Worm (Caenorhabditis elegans) whole organism, L1 larva: ENCODE measurements around the gene glb-20.
A peak's percentile ranks its signal among the peaks of the same experiment; 100 is the strongest.

ENCODE experiments used
- C16A3.4 ChIP-seq: fragments of 150-350 bp; optimal IDR thresholded peaks from 2 replicates; lab custom pipeline; 2014; ENCODE audit warnings: missing biosample characterization, missing genetic modification characterization
- F16B12.6 ChIP-seq: fragments of 150-350 bp; optimal IDR thresholded peaks from 2 replicates; lab custom pipeline; 2014; ENCODE audit warnings: missing biosample characterization, missing genetic modification characterization
- alr-1 ChIP-seq: fragments of 200-800 bp; sonication (Bioruptor generic); optimal IDR thresholded peaks from 2 replicates; lab custom pipeline; 2018; ENCODE audit warnings: borderline replicate concordance, mild to moderate bottlenecking, missing genetic modification characterization, missing compliant biosample characterization
- ama-1 ChIP-seq: fragments of 150-350 bp; optimal IDR thresholded peaks from 2 replicates; lab custom pipeline; 2014
- ceh-8 ChIP-seq: fragments of 200-800 bp; sonication (Bioruptor generic); optimal IDR thresholded peaks from 2 replicates; lab custom pipeline; 2018; ENCODE audit warnings: mild to moderate bottlenecking, missing genetic modification characterization, moderate library complexity, missing compliant biosample characterization
- ceh-88 ChIP-seq: fragments of 200-800 bp; sonication (Bioruptor generic); IDR thresholded peaks from 2 replicates; pipeline ENCODE4 v1.3.6; 2022; ENCODE audit warnings: missing genetic modification characterization, missing compliant biosample characterization
- ceh-90 ChIP-seq: sonication (generic microtip); optimal IDR thresholded peaks from 2 replicates; lab custom pipeline; 2016; ENCODE audit warnings: missing genetic modification characterization, missing compliant biosample characterization
- dpl-1 ChIP-seq, 3 experiments: fragments of 150-350 bp in 2 of 3; sonication (generic microtip) in 1 of 3; optimal IDR thresholded peaks; 2 replicates each; lab custom pipeline; 2014 to 2017; ENCODE audit warnings: missing biosample characterization in 3 of 3, missing genetic modification characterization in 3 of 3, missing genetic modification reagents in 3 of 3
- dsc-1 ChIP-seq: sonication (generic microtip); optimal IDR thresholded peaks from 2 replicates; lab custom pipeline; 2016; ENCODE audit warnings: mild to moderate bottlenecking, missing genetic modification characterization, missing compliant biosample characterization
- efl-1 ChIP-seq, 4 experiments: fragments of 150-350 bp; optimal IDR thresholded peaks in 3 of 4; peaks in 1 of 4; 1 replicate in 1 of 4; 2 replicates in 3 of 4; lab custom pipeline; 2014; ENCODE audit warnings: missing biosample characterization in 2 of 4, missing genetic modification characterization in 2 of 4, missing genetic modification reagents in 2 of 4
- efl-3 ChIP-seq: fragments of 200-800 bp; sonication (Bioruptor generic); optimal IDR thresholded peaks from 2 replicates; lab custom pipeline; 2018; ENCODE audit warnings: mild to moderate bottlenecking, missing genetic modification characterization, missing compliant biosample characterization
- elt-2 ChIP-seq: sonication (generic microtip); optimal IDR thresholded peaks from 2 replicates; lab custom pipeline; 2016; ENCODE audit warnings: missing genetic modification characterization, mild to moderate bottlenecking, inconsistent platforms, missing compliant biosample characterization, missing genetic modification reagents
- elt-3 ChIP-seq, 6 experiments: fragments of 150-350 bp in 1 of 6; sonication (generic microtip); optimal IDR thresholded peaks; 2 replicates each; lab custom pipeline; 2017 to 2018; ENCODE audit warnings: missing biosample characterization in 6 of 6, missing genetic modification characterization in 6 of 6, inconsistent platforms in 1 of 6
- ets-5 ChIP-seq: fragments of 200-800 bp; sonication (Bioruptor generic); IDR thresholded peaks from 2 replicates; pipeline ENCODE4 v1.3.6; 2022; ENCODE audit warnings: missing genetic modification characterization, missing compliant biosample characterization
- fkh-4 ChIP-seq: sonication (generic microtip); optimal IDR thresholded peaks from 2 replicates; lab custom pipeline; 2016; ENCODE audit warnings: missing compliant biosample characterization, missing genetic modification characterization, borderline replicate concordance
- fkh-8 ChIP-seq: sonication (generic microtip); optimal IDR thresholded peaks from 2 replicates; lab custom pipeline; 2016; ENCODE audit warnings: mild to moderate bottlenecking, missing genetic modification characterization, missing compliant biosample characterization
- fos-1 ChIP-seq: fragments of 150-350 bp; optimal IDR thresholded peaks from 2 replicates; lab custom pipeline; 2014; ENCODE audit warnings: missing biosample characterization, missing genetic modification characterization
- grh-1 ChIP-seq: fragments of 200-800 bp; sonication (Bioruptor generic); IDR thresholded peaks from 2 replicates; pipeline ENCODE4 v1.3.6; 2022; ENCODE audit warnings: missing genetic modification reagents, missing genetic modification characterization, missing compliant biosample characterization
- hlh-4 ChIP-seq: sonication (generic microtip); optimal IDR thresholded peaks from 2 replicates; lab custom pipeline; 2016; ENCODE audit warnings: mild to moderate bottlenecking, missing genetic modification characterization, missing compliant biosample characterization
- hpl-2 ChIP-seq: fragments of 150-350 bp; optimal IDR thresholded peaks from 2 replicates; lab custom pipeline; 2014; ENCODE audit warnings: missing biosample characterization, missing genetic modification reagents, missing genetic modification characterization
- irx-1 ChIP-seq: sonication (generic microtip); optimal IDR thresholded peaks from 2 replicates; lab custom pipeline; 2016; ENCODE audit warnings: missing genetic modification characterization, missing compliant biosample characterization
- lin-14 ChIP-seq: fragments of 200-800 bp; sonication (Bioruptor generic); optimal IDR thresholded peaks from 2 replicates; lab custom pipeline; 2018; ENCODE audit warnings: mild to moderate bottlenecking, missing genetic modification characterization, moderate library complexity, missing compliant biosample characterization
- lin-15B ChIP-seq: fragments of 150-350 bp; sonication (generic microtip); optimal IDR thresholded peaks from 3 replicates; lab custom pipeline; 2014; ENCODE audit warnings: missing biosample characterization, missing genetic modification characterization
- lin-35 ChIP-seq, 2 experiments: fragments of 150-350 bp; optimal IDR thresholded peaks; 2 replicates each; lab custom pipeline; 2014; ENCODE audit warnings: missing biosample characterization in 2 of 2, missing genetic modification characterization in 2 of 2, missing genetic modification reagents in 2 of 2
- lin-39 ChIP-seq: fragments of 150-350 bp; optimal IDR thresholded peaks from 2 replicates; lab custom pipeline; 2014; ENCODE audit warnings: missing biosample characterization, missing genetic modification reagents, missing genetic modification characterization
- lir-3 ChIP-seq: sonication (generic microtip); optimal IDR thresholded peaks from 2 replicates; lab custom pipeline; 2016; ENCODE audit warnings: mild to moderate bottlenecking, missing genetic modification characterization, moderate library complexity, missing compliant biosample characterization; ENCODE audit not compliant: poor library complexity
- lsy-2 ChIP-seq, 2 experiments: fragments of 150-350 bp; optimal IDR thresholded peaks; 2 replicates each; lab custom pipeline; 2014; ENCODE audit warnings: missing biosample characterization in 2 of 2, missing genetic modification characterization in 2 of 2
- mdl-1 ChIP-seq, 2 experiments: fragments of 150-350 bp; optimal IDR thresholded peaks; 2 replicates each; lab custom pipeline; 2014 to 2017; ENCODE audit warnings: missing biosample characterization in 2 of 2, missing genetic modification characterization in 2 of 2, inconsistent platforms in 1 of 2
- mef-2 ChIP-seq: fragments of 150-350 bp; optimal IDR thresholded peaks from 2 replicates; lab custom pipeline; 2014; ENCODE audit warnings: missing biosample characterization, missing genetic modification characterization
- nhr-11 ChIP-seq: fragments of 150-350 bp; optimal IDR thresholded peaks from 2 replicates; lab custom pipeline; 2014; ENCODE audit warnings: missing biosample characterization, missing genetic modification characterization
- nhr-28 ChIP-seq: fragments of 150-350 bp; optimal IDR thresholded peaks from 2 replicates; lab custom pipeline; 2014; ENCODE audit warnings: missing biosample characterization, missing genetic modification characterization
- nhr-71 ChIP-seq: sonication (generic microtip); optimal IDR thresholded peaks from 2 replicates; lab custom pipeline; 2016; ENCODE audit warnings: mild to moderate bottlenecking, missing genetic modification characterization, moderate library complexity, missing compliant biosample characterization
- nhr-76 ChIP-seq: sonication (generic microtip); optimal IDR thresholded peaks from 2 replicates; lab custom pipeline; 2017; ENCODE audit warnings: missing biosample characterization, missing genetic modification characterization
- nhr-77 ChIP-seq: fragments of 150-350 bp; optimal IDR thresholded peaks from 2 replicates; lab custom pipeline; 2014; ENCODE audit warnings: missing biosample characterization, missing genetic modification characterization
- nhr-84 ChIP-seq: sonication (generic microtip); optimal IDR thresholded peaks from 2 replicates; lab custom pipeline; 2017; ENCODE audit warnings: missing biosample characterization, missing genetic modification characterization
- nhr-90 ChIP-seq: sonication (generic microtip); optimal IDR thresholded peaks from 2 replicates; lab custom pipeline; 2016; ENCODE audit warnings: mild to moderate bottlenecking, missing genetic modification characterization, missing compliant biosample characterization; ENCODE audit not compliant: poor library complexity
- pqm-1 ChIP-seq: sonication (generic microtip); optimal IDR thresholded peaks from 3 replicates; lab custom pipeline; 2017; ENCODE audit warnings: missing biosample characterization, missing genetic modification characterization
- snpc-4 ChIP-seq: fragments of 150-350 bp; optimal IDR thresholded peaks from 2 replicates; lab custom pipeline; 2014; ENCODE audit warnings: missing biosample characterization, missing genetic modification characterization
- snu-23 ChIP-seq: sonication (generic microtip); optimal IDR thresholded peaks from 2 replicates; lab custom pipeline; 2016; ENCODE audit warnings: missing genetic modification characterization, missing compliant biosample characterization
- sup-37 ChIP-seq: fragments of 200-800 bp; sonication (Bioruptor generic); optimal IDR thresholded peaks from 2 replicates; lab custom pipeline; 2018; ENCODE audit warnings: mild to moderate bottlenecking, missing genetic modification characterization, missing compliant biosample characterization
- swsn-7 ChIP-seq: sonication (generic microtip); optimal IDR thresholded peaks from 2 replicates; lab custom pipeline; 2016; ENCODE audit warnings: missing genetic modification characterization, missing compliant biosample characterization
- tbx-2 ChIP-seq: sonication (generic microtip); optimal IDR thresholded peaks from 2 replicates; lab custom pipeline; 2016; ENCODE audit warnings: missing genetic modification characterization, missing compliant biosample characterization
- unc-130 ChIP-seq: fragments of 150-350 bp; optimal IDR thresholded peaks from 2 replicates; lab custom pipeline; 2017; ENCODE audit warnings: missing biosample characterization, missing genetic modification characterization, inconsistent platforms
- unc-30 ChIP-seq: sonication (generic microtip); optimal IDR thresholded peaks from 2 replicates; lab custom pipeline; 2017; ENCODE audit warnings: missing biosample characterization, missing genetic modification characterization
- unc-62 ChIP-seq: fragments of 150-350 bp; optimal IDR thresholded peaks from 2 replicates; lab custom pipeline; 2014; ENCODE audit warnings: missing biosample characterization, missing genetic modification reagents, missing genetic modification characterization
- unc-86 ChIP-seq: sonication (generic microtip); optimal IDR thresholded peaks from 2 replicates; lab custom pipeline; 2016; ENCODE audit warnings: missing genetic modification characterization, missing compliant biosample characterization
- unc-98 ChIP-seq: fragments of 200-800 bp; sonication (Bioruptor generic); IDR thresholded peaks from 2 replicates; pipeline ENCODE4 v1.3.6; 2022; ENCODE audit warnings: missing genetic modification characterization, missing compliant biosample characterization
- xbp-1 ChIP-seq: sonication (generic microtip); optimal IDR thresholded peaks from 2 replicates; lab custom pipeline; 2016; ENCODE audit warnings: missing genetic modification characterization, missing compliant biosample characterization
- zag-1 ChIP-seq: fragments of 150-350 bp; optimal IDR thresholded peaks from 2 replicates; lab custom pipeline; 2014; ENCODE audit warnings: missing biosample characterization, missing genetic modification characterization
- zip-4 ChIP-seq: fragments of 200-800 bp; sonication (Bioruptor generic); optimal IDR thresholded peaks from 2 replicates; lab custom pipeline; 2018; ENCODE audit warnings: mild to moderate bottlenecking, missing genetic modification characterization, moderate library complexity, missing compliant biosample characterization
- ztf-4 ChIP-seq: fragments of 150-350 bp; optimal IDR thresholded peaks from 2 replicates; lab custom pipeline; 2014; ENCODE audit warnings: missing biosample characterization, missing genetic modification characterization

Gene glb-20

DNA sequence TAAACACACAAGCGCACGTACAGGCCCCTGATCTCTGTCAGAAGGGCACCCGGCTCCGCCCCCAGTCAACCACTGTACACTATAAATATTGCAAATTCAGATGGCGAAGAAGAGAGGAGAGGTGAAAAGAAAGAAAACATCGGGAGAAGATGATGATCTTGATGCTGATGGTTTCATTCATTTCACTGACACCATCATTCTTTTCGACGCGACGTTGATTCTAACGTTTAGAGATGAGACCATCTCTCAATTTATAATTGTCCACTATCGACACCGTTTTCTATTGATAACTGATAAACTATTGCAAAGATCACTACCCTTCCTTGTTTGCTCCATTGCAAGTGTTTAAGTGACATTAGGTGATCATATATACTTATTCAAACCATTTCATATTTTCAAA is 14.6 kb downstream of the glb-20 start (continued):
- TF ChIP-seq lin-39 (tag; lab: Kevin White, UChicago) (no peak), unc-130 (peak; percentile 34), unc-62 (no peak), dsc-1 (tag; lab: Kevin White, UChicago) (no peak), ama-1 (lab: Kevin White, UChicago) (peak; percentile 59), nhr-90 (tag; lab: Kevin White, UChicago) (peak; percentile 53), fkh-8 (tag; lab: Kevin White, UChicago) (no peak), F16B12.6 (tag; lab: Kevin White, UChicago) (no peak), grh-1 (GFP tag; lab: Robert Waterston, UW) (no peak), hpl-2 (GFP tag; lab: Kevin White, UChicago) (no peak), mdl-1 (tag; optimal IDR thresholded peaks at IDR 0.05; lab: Kevin White, UChicago) (no peak), ztf-4 (tag; lab: Kevin White, UChicago) (no peak), lin-14 (GFP tag; lab: Kevin White, UChicago) (peak; percentile 55), zip-4 (GFP tag; lab: Kevin White, UChicago) (no peak), hlh-4 (tag; lab: Kevin White, UChicago) (no peak), snu-23 (GFP tag; lab: Kevin White, UChicago) (peak; percentile 57), ceh-88 (no peak), alr-1 (no peak), elt-2 (tag; lab: Kevin White, UChicago) (no peak), lsy-2 (tag; optimal IDR thresholded peaks at IDR 0.05; lab: Kevin White, UChicago) (peak in 1 of 2 experiments; percentile 36), lir-3 (tag; lab: Kevin White, UChicago) (no peak), ceh-8 (no peak), unc-30 (no peak), efl-1 (optimal IDR thresholded peaks at IDR 0.05; lab: Kevin White, UChicago) (no peak), efl-1 (GFP tag; optimal IDR thresholded peaks at IDR 0.05 in 1 of 2; lab: Kevin White, UChicago) (peak in 1 of 2 experiments; percentile 89), zag-1 (no peak), ets-5 (no peak), swsn-7 (tag; lab: Kevin White, UChicago) (no peak), mef-2 (no peak), nhr-76 (no peak), efl-3 (GFP tag; lab: Kevin White, UChicago) (no peak)

DNA sequence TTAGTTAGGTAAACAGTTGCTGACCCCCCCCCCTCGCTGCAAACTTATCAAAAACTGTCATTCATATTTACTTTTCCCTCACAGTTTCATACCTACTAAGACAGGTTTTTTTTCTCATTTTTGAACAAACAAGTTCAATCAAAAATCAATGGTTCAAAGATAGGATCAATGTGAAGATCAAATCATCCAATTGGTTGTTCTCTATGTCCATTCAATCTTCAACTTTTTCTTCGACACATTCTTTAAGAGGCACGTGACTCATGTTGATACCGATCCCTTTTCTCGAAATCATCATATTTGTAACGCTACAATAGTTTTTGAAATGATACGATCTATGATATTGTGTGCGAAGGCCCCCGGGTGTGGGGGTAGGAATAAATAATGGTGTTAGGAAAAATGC is 16.3 kb downstream of the glb-20 start:
- no peak for TF ChIP-seq nhr-84
- peak in 1 of 3 experiments; percentile 26 for TF ChIP-seq dpl-1 (GFP tag; optimal IDR thresholded peaks at IDR 0.05; lab: Kevin White, UChicago)
- TF ChIP-seq lin-15B: no peak
- TF ChIP-seq ceh-90: no peak
- no peak for TF ChIP-seq pqm-1 (tag; lab: Kevin White, UChicago)
- TF ChIP-seq tbx-2: peak; percentile 79
- no peak for TF ChIP-seq mef-2
- TF ChIP-seq unc-130: peak; percentile 6
- TF ChIP-seq lsy-2 (tag; optimal IDR thresholded peaks at IDR 0.05; lab: Kevin White, UChicago): peak; percentile 43 to 67
- TF ChIP-seq fos-1: no peak
- no peak for TF ChIP-seq nhr-77
- no peak for TF ChIP-seq nhr-28
- peak in 5 of 6 experiments; percentile 23 to 93 (median 90) for TF ChIP-seq elt-3 (tag; optimal IDR thresholded peaks at IDR 0.05; lab: Kevin White, UChicago)
- TF ChIP-seq irx-1 (tag; lab: Kevin White, UChicago): peak; percentile 73
- 0 out of 2 replicates have a peak, but pooled peaks have one; percentile 28 for TF ChIP-seq ceh-88
- TF ChIP-seq nhr-71 (tag; lab: Kevin White, UChicago): peak; percentile 88
- TF ChIP-seq dsc-1 (tag; lab: Kevin White, UChicago): no peak
- TF ChIP-seq hlh-4 (tag; lab: Kevin White, UChicago): no peak
- TF ChIP-seq grh-1 (GFP tag; lab: Robert Waterston, UW): peak; percentile 85
- no peak for TF ChIP-seq unc-86 (tag; lab: Kevin White, UChicago)
- no peak for TF ChIP-seq snpc-4 (tag; lab: Kevin White, UChicago)
- no peak for TF ChIP-seq F16B12.6 (tag; lab: Kevin White, UChicago)
- TF ChIP-seq xbp-1: peak; percentile 39
- peak; percentile 24 for TF ChIP-seq efl-3 (GFP tag; lab: Kevin White, UChicago)
- no peak for TF ChIP-seq fkh-4 (tag; lab: Kevin White, UChicago)
- no peak for TF ChIP-seq sup-37
- TF ChIP-seq ets-5: no peak
- TF ChIP-seq elt-2 (tag; lab: Kevin White, UChicago): no peak
- no peak for TF ChIP-seq unc-98 (GFP tag; lab: Robert Waterston, UW)
- peak; percentile 58 for TF ChIP-seq C16A3.4 (tag; lab: Kevin White, UChicago)
- TF ChIP-seq ceh-8: no peak
- TF ChIP-seq nhr-11: no peak
- no peak for TF ChIP-seq lin-39 (tag; lab: Kevin White, UChicago)
- no peak for TF ChIP-seq unc-62
- TF ChIP-seq lin-35 (GFP tag; optimal IDR thresholded peaks at IDR 0.05; lab: Kevin White, UChicago): peak in 1 of 2 experiments; percentile 72
